Worm (Caenorhabditis elegans): ENCODE results near the gene M02D8.7.

ce11 chrX:8741629-8742170 lies 1.1 kb downstream of the M02D8.7 start:
- TF ChIP-seq ceh-13 (GFP tag; optimal IDR thresholded peaks at IDR 0.05), result no peak
- no peak for TF ChIP-seq tbx-11 (GFP tag; IDR thresholded peaks at IDR 0.05)
